Fruit fly (Drosophila melanogaster) whole organism: Measurements from ENCODE around the gene Ctr1A.

Experiments
- Dll ChIP-seq: fragments of >200 bp; optimal IDR thresholded peaks from 2 replicates; lab custom pipeline; 2017
- EcR ChIP-seq, 2 experiments: fragments of >200 bp; optimal IDR thresholded peaks; 2 replicates each; lab custom pipeline; 2017; ENCODE audit warnings: missing biosample characterization in 2 of 2, missing genetic modification characterization in 2 of 2, missing genetic modification reagents in 2 of 2
- pan ChIP-seq: fragments of >200 bp; optimal IDR thresholded peaks from 2 replicates; lab custom pipeline; 2017
- usp ChIP-seq: fragments of >200 bp; optimal IDR thresholded peaks from 2 replicates; lab custom pipeline; 2017; ENCODE audit warnings: missing biosample characterization, missing genetic modification characterization, mixed read lengths

DNA sequence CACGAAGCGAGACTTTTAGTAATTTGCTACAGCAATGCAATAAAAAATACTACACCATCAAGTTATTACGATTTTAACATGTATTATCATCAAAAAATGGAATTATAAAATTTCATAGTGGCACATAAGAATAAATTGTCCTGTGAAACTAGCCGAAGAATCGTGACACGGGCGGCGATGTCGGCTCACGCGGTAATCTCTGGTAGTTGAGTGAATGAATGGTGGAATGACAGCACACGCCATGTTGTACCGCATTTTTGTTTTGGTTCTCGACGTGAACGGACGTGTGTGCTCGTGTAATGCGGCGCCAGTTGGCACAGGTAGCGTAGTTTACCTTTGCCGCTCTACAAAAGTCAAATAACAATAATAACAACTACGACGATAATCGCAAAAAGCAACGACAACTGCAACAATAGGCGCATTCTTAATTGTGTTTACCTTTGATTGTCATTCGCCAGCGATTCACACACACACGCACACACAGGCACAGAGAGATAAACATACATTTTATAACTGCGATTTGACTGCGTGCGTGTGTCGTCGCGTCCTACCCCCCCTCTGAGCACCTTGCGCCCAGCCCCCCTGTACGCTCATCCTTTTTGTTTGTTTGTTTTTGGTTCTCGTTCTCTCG is 37.9 kb downstream of the Ctr1A start, which contains the start of gene CG14441:
- TF ChIP-seq usp (GFP tag; lab: Kevin White, UChicago) = no peak
- no peak for TF ChIP-seq EcR (GFP tag; optimal IDR thresholded peaks at IDR 0.05; lab: Kevin White, UChicago)
- no peak for TF ChIP-seq Dll (lab: Kevin White, UChicago)
- no peak for TF ChIP-seq pan (lab: Kevin White, UChicago)
